Worm (Caenorhabditis elegans) whole organism, mixed stage, embryonic: ENCODE data around the gene F23B2.7.

Experiments used
- ceh-39 ChIP-seq: fragments of 150-350 bp; optimal IDR thresholded peaks from 2 replicates; lab custom pipeline; 2014; ENCODE audit warnings: missing biosample characterization, missing genetic modification characterization
- elt-3 ChIP-seq: fragments of 150-350 bp; optimal IDR thresholded peaks from 2 replicates; lab custom pipeline; 2014; ENCODE audit warnings: missing biosample characterization, missing genetic modification characterization
- ham-2 ChIP-seq: fragments of 200-800 bp; sonication (Bioruptor generic); optimal IDR thresholded peaks from 2 replicates; lab custom pipeline; 2018; ENCODE audit warnings: mild to moderate bottlenecking, missing genetic modification characterization, missing compliant biosample characterization
- lin-13 ChIP-seq: fragments of 150-350 bp; optimal IDR thresholded peaks from 2 replicates; lab custom pipeline; 2014; ENCODE audit warnings: missing biosample characterization, missing genetic modification characterization
- mab-5 ChIP-seq: fragments of 150-350 bp; optimal IDR thresholded peaks from 2 replicates; lab custom pipeline; 2014; ENCODE audit warnings: missing biosample characterization, missing genetic modification characterization
- mep-1 ChIP-seq: fragments of 150-350 bp; optimal IDR thresholded peaks from 2 replicates; lab custom pipeline; 2017; ENCODE audit warnings: missing biosample characterization, missing genetic modification reagents, missing genetic modification characterization, inconsistent platforms
- nhr-237 ChIP-seq: fragments of 150-350 bp; optimal IDR thresholded peaks from 2 replicates; lab custom pipeline; 2014; ENCODE audit warnings: missing biosample characterization, missing genetic modification characterization
- pha-4 ChIP-seq: fragments of 150-350 bp; optimal IDR thresholded peaks from 2 replicates; lab custom pipeline; 2018; ENCODE audit warnings: missing biosample characterization, missing genetic modification reagents, missing genetic modification characterization
- unc-120 ChIP-seq: sonication (generic microtip); optimal IDR thresholded peaks from 2 replicates; lab custom pipeline; 2017; ENCODE audit warnings: missing genetic modification characterization, missing compliant biosample characterization; ENCODE audit not compliant: poor library complexity, severe bottlenecking
- unc-39 ChIP-seq: fragments of 150-350 bp; optimal IDR thresholded peaks from 2 replicates; lab custom pipeline; 2014; ENCODE audit warnings: missing biosample characterization, missing genetic modification characterization
- unc-62 ChIP-seq: fragments of 150-350 bp; optimal IDR thresholded peaks from 2 replicates; lab custom pipeline; 2014; ENCODE audit warnings: missing biosample characterization, missing genetic modification reagents, missing genetic modification characterization
- ztf-11 ChIP-seq: fragments of 150-350 bp; optimal IDR thresholded peaks from 2 replicates; lab custom pipeline; 2014; ENCODE audit warnings: missing biosample characterization, missing genetic modification characterization

ce11 chrIV:9158969-9159800 is 8.9 kb downstream of the F23B2.7 start, which contains the start of gene pcp-3:
- TF ChIP-seq lin-13 (no peak), ceh-39 (tag; lab: Kevin White, UChicago) (no peak), mep-1 (tag; lab: Kevin White, UChicago) (no peak), unc-39 (no peak), ztf-11 (no peak), unc-62 (GFP tag; lab: Kevin White, UChicago) (no peak), elt-3 (no peak), unc-120 (no peak), pha-4 (no peak), nhr-237 (tag; lab: Kevin White, UChicago) (no peak), mab-5 (no peak), ham-2 (GFP tag; lab: Kevin White, UChicago) (no peak)
